Worm (Caenorhabditis elegans): ENCODE results near the gene B0545.4.

B0545.4 gene

DNA sequence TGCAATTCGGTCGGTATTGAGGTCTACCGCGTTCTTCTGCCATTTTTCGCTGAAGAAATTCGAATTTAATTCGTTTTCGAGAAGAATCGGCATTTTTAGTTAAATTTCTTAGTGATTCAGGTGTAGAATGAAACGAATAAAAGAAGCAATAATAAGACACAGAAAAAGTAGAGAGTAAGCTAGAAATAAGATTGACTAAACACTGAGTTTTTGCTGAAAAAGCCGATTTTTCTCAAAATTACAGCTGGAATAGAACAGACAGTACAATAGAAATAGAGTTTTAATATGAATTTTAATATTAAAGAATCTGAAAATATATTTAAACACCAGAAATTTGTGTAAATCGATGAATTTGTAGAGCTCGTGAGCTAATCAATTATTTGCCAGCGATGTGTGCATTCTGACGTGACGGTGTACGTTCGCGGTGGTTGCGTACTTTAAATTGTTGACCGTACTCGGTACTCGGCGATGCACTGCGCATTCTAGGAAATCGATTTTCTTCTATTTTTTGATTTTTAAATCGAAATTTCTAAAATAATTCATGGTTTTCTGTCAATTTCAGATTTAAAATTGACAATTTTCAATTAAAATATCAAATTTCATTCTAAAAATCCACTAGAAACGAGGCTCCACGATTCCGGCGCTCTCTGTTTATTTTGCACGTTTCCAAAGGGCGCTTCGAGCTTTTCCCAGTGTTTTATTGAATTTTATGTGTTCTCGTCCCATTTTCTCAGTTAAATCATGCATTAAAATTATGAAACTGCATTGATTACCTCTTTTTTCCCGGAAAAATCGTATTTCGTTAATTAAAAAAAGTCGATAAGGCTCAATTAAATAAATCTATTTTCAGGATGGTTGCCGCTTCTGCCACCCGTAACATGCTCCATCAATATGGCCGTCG, 16.9 kb upstream of the B0545.4 start, which contains the start of the genes grld-1 and cox-6C:
grld-1 (minus strand) TSS at position 51 of the 901 bp plus-strand sequence.
cox-6C (plus strand) TSS at position 851 of the 901 bp plus-strand sequence.
- TF ChIP-seq ceh-28 (tag; optimal IDR thresholded peaks at IDR 0.05), result no peak
- no peak for TF ChIP-seq lir-3 (tag; optimal IDR thresholded peaks at IDR 0.05)
- TF ChIP-seq mdt-29 (GFP tag; IDR thresholded peaks at IDR 0.05), result no peak
- TF ChIP-seq duxl-1 (tag; optimal IDR thresholded peaks at IDR 0.05; ENCODE audit: poor library complexity), result no peak
- TF ChIP-seq F26F4.8 (GFP tag; conservative IDR thresholded peaks at IDR 0.05), result no peak
- no peak for TF ChIP-seq nhr-41 (GFP tag; IDR thresholded peaks at IDR 0.05)
- TF ChIP-seq F37D6.2 (tag; optimal IDR thresholded peaks at IDR 0.05), result peak; percentile 32
- no peak for TF ChIP-seq tag-97 (GFP tag; IDR thresholded peaks at IDR 0.05)
- no peak for TF ChIP-seq arid-1 (GFP tag; conservative IDR thresholded peaks at IDR 0.05)
- no peak for TF ChIP-seq spr-3 (GFP tag; optimal IDR thresholded peaks at IDR 0.05)
- TF ChIP-seq F44E2.7 (GFP tag; IDR thresholded peaks at IDR 0.05), result no peak
- no peak for TF ChIP-seq zfp-3 (GFP tag; conservative IDR thresholded peaks at IDR 0.05)
- TF ChIP-seq egl-43 (GFP tag; IDR thresholded peaks at IDR 0.05), result no peak
- TF ChIP-seq nhr-237 (tag; optimal IDR thresholded peaks at IDR 0.05), result no peak
- TF ChIP-seq unc-62 (GFP tag; optimal IDR thresholded peaks at IDR 0.05 in 1 of 2), result no peak
- no peak for TF ChIP-seq unc-62 (tag; optimal IDR thresholded peaks at IDR 0.05)
- no peak for TF ChIP-seq egl-27 (tag; optimal IDR thresholded peaks at IDR 0.05)
- TF ChIP-seq nhr-11 (tag; optimal IDR thresholded peaks at IDR 0.05), result no peak
- TF ChIP-seq ces-1 (GFP tag; optimal IDR thresholded peaks at IDR 0.05), result no peak
- TF ChIP-seq D1046.2 (GFP tag; IDR thresholded peaks at IDR 0.05), result no peak
- TF ChIP-seq vab-7 (GFP tag; IDR thresholded peaks at IDR 0.05), result no peak
- TF ChIP-seq unc-39 (tag; optimal IDR thresholded peaks at IDR 0.05), result no peak
- no peak for TF ChIP-seq aly-2 (tag; optimal IDR thresholded peaks at IDR 0.05)
- no peak for TF ChIP-seq cey-2 (tag; optimal IDR thresholded peaks at IDR 0.05; ENCODE audit: borderline replicate concordance, insufficient read depth)
- TF ChIP-seq set-16 (GFP tag; IDR thresholded peaks at IDR 0.05), result no peak
- no peak for TF ChIP-seq sdz-12 (GFP tag; optimal IDR thresholded peaks at IDR 0.05)
- TF ChIP-seq pqm-1 (tag; optimal IDR thresholded peaks at IDR 0.05), result no peak
- TF ChIP-seq hmg-1.1 (GFP tag; IDR thresholded peaks at IDR 0.05), result peak; percentile 43
- TF ChIP-seq lin-29 (GFP tag; IDR thresholded peaks at IDR 0.05), result no peak
- TF ChIP-seq jun-1 (tag; optimal IDR thresholded peaks at IDR 0.05), result no peak
- TF ChIP-seq daf-8 (GFP tag; IDR thresholded peaks at IDR 0.05), result no peak
- TF ChIP-seq nhr-102 (tag; optimal IDR thresholded peaks at IDR 0.05), result no peak
- no peak for TF ChIP-seq ztf-11 (tag; optimal IDR thresholded peaks at IDR 0.05)
- TF ChIP-seq lin-1 (GFP tag; IDR thresholded peaks at IDR 0.05), result no peak
- no peak for TF ChIP-seq nhr-10 (tag; optimal IDR thresholded peaks at IDR 0.05)
- TF ChIP-seq daf-16 (GFP tag; optimal IDR thresholded peaks at IDR 0.05), result no peak
- peak; percentile 65 for TF ChIP-seq daf-16 (tag; optimal IDR thresholded peaks at IDR 0.05)
- TF ChIP-seq nhr-6 (tag; optimal IDR thresholded peaks at IDR 0.05), result no peak
- no peak for TF ChIP-seq R02D3.7 (tag; optimal IDR thresholded peaks at IDR 0.05)
- no peak for TF ChIP-seq ceh-82 (tag; optimal IDR thresholded peaks at IDR 0.05)
- TF ChIP-seq madf-5 (GFP tag; IDR thresholded peaks at IDR 0.05), result no peak
- TF ChIP-seq hlh-11 (tag; optimal IDR thresholded peaks at IDR 0.05), result peak; percentile 54
- peak; percentile 37 for TF ChIP-seq nhr-28 (tag; optimal IDR thresholded peaks at IDR 0.05)
- TF ChIP-seq nhr-48 (tag; optimal IDR thresholded peaks at IDR 0.05), result no peak
- TF ChIP-seq Y48G9A.11 (GFP tag; IDR thresholded peaks at IDR 0.05), result no peak
- no peak for TF ChIP-seq ztf-7 (tag; optimal IDR thresholded peaks at IDR 0.05)
- no peak for TF ChIP-seq tra-1 (GFP tag; IDR thresholded peaks at IDR 0.05)
- peak; percentile 65 for TF ChIP-seq mep-1 (tag; optimal IDR thresholded peaks at IDR 0.05)
- peak; percentile 82 to 97 for TF ChIP-seq lsy-2 (tag; optimal IDR thresholded peaks at IDR 0.05)
- no peak for TF ChIP-seq ceh-62 (tag; optimal IDR thresholded peaks at IDR 0.05)
- TF ChIP-seq dmd-6 (GFP tag; IDR thresholded peaks at IDR 0.05), result no peak
- no peak for TF ChIP-seq F10B5.3 (tag; optimal IDR thresholded peaks at IDR 0.05)
